ENCODE assay signal across 1 fruit fly cellular context in genomic region chr2L:5724521-5725023, dm6.
TF ChIP-seq lines count a peak whose summit lies in the region.

Gene CG11030 (plus strand): TSS chr2L:5724656.

TF ChIP-seq in whole organism, embryonic, 481 proteins besides CTCF, POLR2A, EP300 and RAD21 (continued from another document and continues in another):
- TF ChIP-seq dimm (GFP tag; IDR thresholded peaks at IDR 0.05; lab: Robert Waterston, UW) (no peak), NK7.1 (GFP tag; optimal IDR thresholded peaks at IDR 0.05; lab: Kevin White, UChicago) (no peak), Doc3 (GFP tag; IDR thresholded peaks at IDR 0.05; lab: Robert Waterston, UW; ENCODE audit: partially characterized antibody) (peak; percentile 98), CG15514 (GFP tag; optimal IDR thresholded peaks at IDR 0.05; lab: Kevin White, UChicago) (peak; percentile 65), CG7928 (GFP tag; optimal IDR thresholded peaks at IDR 0.05; lab: Kevin White, UChicago) (no peak), slbo (GFP tag; IDR thresholded peaks at IDR 0.05; lab: Robert Waterston, UW) (peak; percentile 38; the same call in 1 of the 2 replicates), slou (GFP tag; optimal IDR thresholded peaks at IDR 0.05; lab: Kevin White, UChicago) (no peak), CG4854 (GFP tag; optimal IDR thresholded peaks at IDR 0.05; lab: Kevin White, UChicago) (no peak), onecut (GFP tag; IDR thresholded peaks at IDR 0.05; lab: Robert Waterston, UW) (peak; percentile 58), CG15011 (GFP tag; optimal IDR thresholded peaks at IDR 0.05; lab: Kevin White, UChicago) (no peak), her (GFP tag; optimal IDR thresholded peaks at IDR 0.05; lab: Kevin White, UChicago) (peak; percentile 14), CG9609 (GFP tag; optimal IDR thresholded peaks at IDR 0.05; lab: Kevin White, UChicago) (peak; percentile 3), Dref (GFP tag; IDR thresholded peaks at IDR 0.05; lab: Robert Waterston, UW) (peak; percentile 100), CG9932 (GFP tag; IDR thresholded peaks at IDR 0.05; lab: Robert Waterston, UW) (peak; percentile 82), vnd (GFP tag; IDR thresholded peaks at IDR 0.05; lab: Robert Waterston, UW; ENCODE audit: partially characterized antibody) (peak; percentile 99), ase (GFP tag; IDR thresholded peaks at IDR 0.05; lab: Robert Waterston, UW) (no peak), sens-2 (GFP tag; IDR thresholded peaks at IDR 0.05; lab: Robert Waterston, UW) (no peak), CG10321 (GFP tag; IDR thresholded peaks at IDR 0.05; lab: Robert Waterston, UW) (no peak), CG16863 (GFP tag; optimal IDR thresholded peaks at IDR 0.05; lab: Kevin White, UChicago) (no peak), CG11696 (GFP tag; IDR thresholded peaks at IDR 0.05; lab: Robert Waterston, UW) (no peak), pita (GFP tag; optimal IDR thresholded peaks at IDR 0.05; lab: Kevin White, UChicago) (no peak), CG3847 (GFP tag; IDR thresholded peaks at IDR 0.05; lab: Robert Waterston, UW) (peak; percentile 28; the same call in 1 of the 2 replicates), CG30403 (GFP tag; optimal IDR thresholded peaks at IDR 0.05; lab: Kevin White, UChicago) (peak; percentile 17), CG1832 (GFP tag; optimal IDR thresholded peaks at IDR 0.05; lab: Kevin White, UChicago) (no peak), phol (tag; optimal IDR thresholded peaks at IDR 0.05; lab: Kevin White, UChicago) (peak; percentile 9), CG1603 (tag; optimal IDR thresholded peaks at IDR 0.05; lab: Kevin White, UChicago) (peak; percentile 51), scrt (GFP tag; optimal IDR thresholded peaks at IDR 0.05; lab: Kevin White, UChicago) (no peak), B-H2 (GFP tag; optimal IDR thresholded peaks at IDR 0.05; lab: Kevin White, UChicago) (no peak), CG14965 (GFP tag; optimal IDR thresholded peaks at IDR 0.05; lab: Kevin White, UChicago; ENCODE audit: borderline replicate concordance) (no peak), CG17361 (GFP tag; IDR thresholded peaks at IDR 0.05; lab: Robert Waterston, UW) (no peak), Pdp1 (GFP tag; optimal IDR thresholded peaks at IDR 0.05; lab: Kevin White, UChicago) (no peak), CHES-1-like (GFP tag; optimal IDR thresholded peaks at IDR 0.05; lab: Kevin White, UChicago) (peak; percentile 46), Side (GFP tag; optimal IDR thresholded peaks at IDR 0.05; lab: Kevin White, UChicago) (no peak), Fer3 (tag; optimal IDR thresholded peaks at IDR 0.05; lab: Kevin White, UChicago) (peak; percentile 13), row (GFP tag; IDR thresholded peaks at IDR 0.05; lab: Robert Waterston, UW) (peak; percentile 61; the same call in 2 of the 3 replicates), CG34224 (GFP tag; IDR thresholded peaks at IDR 0.05; lab: Robert Waterston, UW; ENCODE audit: partially characterized antibody) (peak; percentile 98), Med (GFP tag; lab: Kevin White, UChicago) (peak; percentile 79), Adf1 (GFP tag; IDR thresholded peaks at IDR 0.05; lab: Robert Waterston, UW) (peak; percentile 10; the same call in 1 of the 2 replicates), knrl (GFP tag; IDR thresholded peaks at IDR 0.05; lab: Robert Waterston, UW; ENCODE audit: partially characterized antibody) (peak; percentile 98), Lhr (GFP tag; optimal IDR thresholded peaks at IDR 0.05; lab: Kevin White, UChicago) (no peak), amos (GFP tag; IDR thresholded peaks at IDR 0.05; lab: Robert Waterston, UW; ENCODE audit: partially characterized antibody) (peak; percentile 100), nmo (GFP tag; optimal IDR thresholded peaks at IDR 0.05; lab: Kevin White, UChicago) (peak; percentile 30), CG4707 (GFP tag; optimal IDR thresholded peaks at IDR 0.05; lab: Kevin White, UChicago) (no peak), CG32532 (GFP tag; IDR thresholded peaks at IDR 0.05; lab: Robert Waterston, UW) (no peak), ranshi (GFP tag; IDR thresholded peaks at IDR 0.05; lab: Robert Waterston, UW) (0 out of 2 replicates have a peak, but pooled peaks have one; percentile 5), CG8281 (tag; optimal IDR thresholded peaks at IDR 0.05; lab: Kevin White, UChicago) (no peak), CG32772 (GFP tag; IDR thresholded peaks at IDR 0.05; lab: Robert Waterston, UW) (no peak), fd3F (GFP tag; optimal IDR thresholded peaks at IDR 0.05; lab: Kevin White, UChicago) (no peak), CG13894 (tag; optimal IDR thresholded peaks at IDR 0.05; lab: Kevin White, UChicago) (peak; percentile 46), CG11695 (GFP tag; IDR thresholded peaks at IDR 0.05; lab: Robert Waterston, UW) (no peak), HLH4C (GFP tag; IDR thresholded peaks at IDR 0.05; lab: Robert Waterston, UW; ENCODE audit: partially characterized antibody) (peak; percentile 99), so (GFP tag; IDR thresholded peaks at IDR 0.05; lab: Robert Waterston, UW) (no peak), prd (optimal IDR thresholded peaks at IDR 0.05; lab: Kevin White, UChicago) (no peak), prd (GFP tag; IDR thresholded peaks at IDR 0.05; lab: Robert Waterston, UW) (no peak; the same call in 2 of the 3 replicates), Dll (GFP tag; IDR thresholded peaks at IDR 0.05; lab: Robert Waterston, UW; ENCODE audit: partially characterized antibody) (peak; percentile 98), tap (tag; optimal IDR thresholded peaks at IDR 0.05; lab: Kevin White, UChicago) (no peak), CG7839 (tag; optimal IDR thresholded peaks at IDR 0.05; lab: Kevin White, UChicago) (no peak), vvl (GFP tag; IDR thresholded peaks at IDR 0.05; lab: Robert Waterston, UW) (peak; percentile 39; the same call in 1 of the 2 replicates), bowl (GFP tag; IDR thresholded peaks at IDR 0.05; lab: Robert Waterston, UW) (no peak), Atf3 (GFP tag; optimal IDR thresholded peaks at IDR 0.05; lab: Kevin White, UChicago) (no peak), CG6791 (GFP tag; IDR thresholded peaks at IDR 0.05; lab: Robert Waterston, UW; ENCODE audit: partially characterized antibody) (peak; percentile 100), CG2712 (tag; optimal IDR thresholded peaks at IDR 0.05; lab: Kevin White, UChicago) (peak; percentile 7), CG11247 (GFP tag; IDR thresholded peaks at IDR 0.05; lab: Robert Waterston, UW) (peak; percentile 54; the same call in 1 of the 2 replicates), rib (GFP tag; IDR thresholded peaks at IDR 0.05; lab: Robert Waterston, UW) (no peak), lab (GFP tag; optimal IDR thresholded peaks at IDR 0.05; lab: Kevin White, UChicago) (no peak), chn (GFP tag; optimal IDR thresholded peaks at IDR 0.05; lab: Kevin White, UChicago) (no peak), CG15479 (GFP tag; optimal IDR thresholded peaks at IDR 0.05; lab: Kevin White, UChicago) (peak; percentile 54), CG10209 (GFP tag; optimal IDR thresholded peaks at IDR 0.05; lab: Kevin White, UChicago) (no peak), gt (GFP tag; IDR thresholded peaks at IDR 0.05; lab: Robert Waterston, UW) (no peak), CG9797 (GFP tag; optimal IDR thresholded peaks at IDR 0.05; lab: Kevin White, UChicago) (no peak), Atf6 (GFP tag; IDR thresholded peaks at IDR 0.05; lab: Robert Waterston, UW) (0 out of 2 replicates have a peak, but pooled peaks have one; percentile 13), CG10979 (tag; optimal IDR thresholded peaks at IDR 0.05; lab: Kevin White, UChicago) (no peak), CG6765 (GFP tag; optimal IDR thresholded peaks at IDR 0.05; lab: Kevin White, UChicago) (no peak), CG11093 (GFP tag; IDR thresholded peaks at IDR 0.05; lab: Robert Waterston, UW) (no peak), sna (GFP tag; IDR thresholded peaks at IDR 0.05; lab: Robert Waterston, UW; ENCODE audit: partially characterized antibody) (peak; percentile 98), Dp (GFP tag; optimal IDR thresholded peaks at IDR 0.05; lab: Kevin White, UChicago) (peak; percentile 71), lbe (GFP tag; optimal IDR thresholded peaks at IDR 0.05; lab: Kevin White, UChicago) (no peak), cg (GFP tag; optimal IDR thresholded peaks at IDR 0.05; lab: Kevin White, UChicago) (peak; percentile 53), hb (GFP tag; IDR thresholded peaks at IDR 0.05; lab: Robert Waterston, UW; ENCODE audit: partially characterized antibody) (peak; percentile 100), CG10147 (GFP tag; optimal IDR thresholded peaks at IDR 0.05; lab: Kevin White, UChicago) (no peak), CkIIα-i1 (GFP tag; IDR thresholded peaks at IDR 0.05; lab: Robert Waterston, UW) (no peak), Nf-YC (tag; optimal IDR thresholded peaks at IDR 0.05; lab: Kevin White, UChicago) (no peak), zen2 (GFP tag; IDR thresholded peaks at IDR 0.05; lab: Robert Waterston, UW; ENCODE audit: partially characterized antibody) (peak; percentile 98), CG4282 (GFP tag; optimal IDR thresholded peaks at IDR 0.05; lab: Kevin White, UChicago) (peak; percentile 10), mam (GFP tag; optimal IDR thresholded peaks at IDR 0.05; lab: Kevin White, UChicago) (no peak), Dbx (GFP tag; IDR thresholded peaks at IDR 0.05; lab: Robert Waterston, UW) (peak; percentile 67; the same call in 2 of the 3 replicates), slp2 (GFP tag; optimal IDR thresholded peaks at IDR 0.05; lab: Kevin White, UChicago) (no peak), CG14441 (GFP tag; IDR thresholded peaks at IDR 0.05; lab: Robert Waterston, UW) (no peak), nom (GFP tag; optimal IDR thresholded peaks at IDR 0.05; lab: Kevin White, UChicago) (no peak), pzg (GFP tag; optimal IDR thresholded peaks at IDR 0.05; lab: Kevin White, UChicago) (peak; percentile 79), stc (GFP tag; IDR thresholded peaks at IDR 0.05; lab: Robert Waterston, UW) (no peak), br (optimal IDR thresholded peaks at IDR 0.05; lab: Kevin White, UChicago) (no peak), ftz-f1 (GFP tag; optimal IDR thresholded peaks at IDR 0.05; lab: Kevin White, UChicago) (no peak), CG7556 (GFP tag; optimal IDR thresholded peaks at IDR 0.05; lab: Kevin White, UChicago) (no peak), Hr51 (GFP tag; optimal IDR thresholded peaks at IDR 0.05; lab: Kevin White, UChicago) (no peak), CG10267 (tag; optimal IDR thresholded peaks at IDR 0.05; lab: Kevin White, UChicago) (peak; percentile 26), peb (GFP tag; IDR thresholded peaks at IDR 0.05; lab: Robert Waterston, UW) (0 out of 2 replicates have a peak, but pooled peaks have one; percentile 18), CG18011 (GFP tag; optimal IDR thresholded peaks at IDR 0.05; lab: Kevin White, UChicago) (no peak), crc (GFP tag; optimal IDR thresholded peaks at IDR 0.05; lab: Kevin White, UChicago) (no peak), gfzf (GFP tag; optimal IDR thresholded peaks at IDR 0.05; lab: Kevin White, UChicago) (no peak), CG14014 (GFP tag; IDR thresholded peaks at IDR 0.05; lab: Robert Waterston, UW) (0 out of 2 replicates have a peak, but pooled peaks have one; percentile 13), schlank (tag; optimal IDR thresholded peaks at IDR 0.05; lab: Kevin White, UChicago) (no peak), CG8765 (GFP tag; IDR thresholded peaks at IDR 0.05; lab: Robert Waterston, UW) (no peak), CG9215 (GFP tag; IDR thresholded peaks at IDR 0.05; lab: Robert Waterston, UW) (no peak), nerfin-2 (GFP tag; IDR thresholded peaks at IDR 0.05; lab: Robert Waterston, UW; ENCODE audit: partially characterized antibody) (peak; percentile 98), Doc2 (GFP tag; IDR thresholded peaks at IDR 0.05; lab: Robert Waterston, UW) (no peak), CG2875 (GFP tag; optimal IDR thresholded peaks at IDR 0.05; lab: Kevin White, UChicago) (no peak), CG17829 (tag; optimal IDR thresholded peaks at IDR 0.05; lab: Kevin White, UChicago) (no peak), Dip2 (GFP tag; IDR thresholded peaks at IDR 0.05; lab: Robert Waterston, UW) (no peak), CG10654 (GFP tag; optimal IDR thresholded peaks at IDR 0.05; lab: Kevin White, UChicago) (no peak), CG11504 (tag; optimal IDR thresholded peaks at IDR 0.05; lab: Kevin White, UChicago) (peak; percentile 15), CG4328 (GFP tag; optimal IDR thresholded peaks at IDR 0.05; lab: Kevin White, UChicago) (peak; percentile 2), luna (GFP tag; optimal IDR thresholded peaks at IDR 0.05; lab: Kevin White, UChicago) (no peak), dmrt11E (tag; optimal IDR thresholded peaks at IDR 0.05; lab: Kevin White, UChicago) (no peak), chm (GFP tag; IDR thresholded peaks at IDR 0.05; lab: Robert Waterston, UW) (peak; percentile 71), CG9876 (GFP tag; optimal IDR thresholded peaks at IDR 0.05; lab: Kevin White, UChicago) (no peak), CG18262 (tag; optimal IDR thresholded peaks at IDR 0.05; lab: Kevin White, UChicago) (peak; percentile 1), Deaf1 (tag; optimal IDR thresholded peaks at IDR 0.05; lab: Kevin White, UChicago) (peak; percentile 59), CG17328 (GFP tag; IDR thresholded peaks at IDR 0.05; lab: Robert Waterston, UW) (0 out of 2 replicates have a peak, but pooled peaks have one; percentile 6), CG12299 (tag; optimal IDR thresholded peaks at IDR 0.05; lab: Kevin White, UChicago) (no peak), Poxn (GFP tag; IDR thresholded peaks at IDR 0.05; lab: Robert Waterston, UW) (no peak), trem (tag; optimal IDR thresholded peaks at IDR 0.05; lab: Kevin White, UChicago) (peak; percentile 27), Nf-YA (GFP tag; IDR thresholded peaks at IDR 0.05; lab: Robert Waterston, UW) (no peak), CG3838 (GFP tag; optimal IDR thresholded peaks at IDR 0.05; lab: Kevin White, UChicago) (no peak), HLHmδ (GFP tag; optimal IDR thresholded peaks at IDR 0.05; lab: Kevin White, UChicago) (peak; percentile 26), maf-S (GFP tag; optimal IDR thresholded peaks at IDR 0.05; lab: Kevin White, UChicago) (no peak), CG11456 (GFP tag; IDR thresholded peaks at IDR 0.05; lab: Robert Waterston, UW) (peak; percentile 75; the same call in 1 of the 3 replicates), CG7963 (GFP tag; IDR thresholded peaks at IDR 0.05; lab: Robert Waterston, UW; ENCODE audit: partially characterized antibody) (peak; percentile 100), CG10431 (GFP tag; optimal IDR thresholded peaks at IDR 0.05; lab: Kevin White, UChicago) (peak; percentile 44), stwl (tag; optimal IDR thresholded peaks at IDR 0.05; lab: Kevin White, UChicago) (peak; percentile 57), pfk (GFP tag; optimal IDR thresholded peaks at IDR 0.05; lab: Kevin White, UChicago) (no peak), grau (tag; optimal IDR thresholded peaks at IDR 0.05; lab: Kevin White, UChicago) (no peak)
